Fruit fly (Drosophila melanogaster): ENCODE results near the gene nompC.

nompC gene

dm6 chr2L:5345900-5346299 lies at the start of gene nompC:
Gene nompC, plus strand, starts transcription at chr2L:5346200.
- TF ChIP-seq dmrt93B (GFP tag; optimal IDR thresholded peaks at IDR 0.05) (no peak), CrebA (GFP tag; optimal IDR thresholded peaks at IDR 0.05; ENCODE audit: borderline replicate concordance) (no peak), h (GFP tag; optimal IDR thresholded peaks at IDR 0.05) (no peak), Vsx2 (GFP tag; optimal IDR thresholded peaks at IDR 0.05; ENCODE audit: partially characterized antibody) (no peak), Rel (GFP tag; optimal IDR thresholded peaks at IDR 0.05) (no peak), Rel (tag; optimal IDR thresholded peaks at IDR 0.05) (no peak), HLH106 (tag; optimal IDR thresholded peaks at IDR 0.05) (no peak), CG9705 (GFP tag; optimal IDR thresholded peaks at IDR 0.05) (no peak), ey (GFP tag; optimal IDR thresholded peaks at IDR 0.05) (no peak), dsf (GFP tag; optimal IDR thresholded peaks at IDR 0.05; ENCODE audit: borderline replicate concordance) (no peak), foxo (GFP tag; optimal IDR thresholded peaks at IDR 0.05) (no peak), Dfd (GFP tag; optimal IDR thresholded peaks at IDR 0.05) (no peak), woc (GFP tag; optimal IDR thresholded peaks at IDR 0.05) (no peak), Mio (GFP tag; optimal IDR thresholded peaks at IDR 0.05) (no peak), usp (GFP tag; optimal IDR thresholded peaks at IDR 0.05) (no peak), fru (GFP tag; optimal IDR thresholded peaks at IDR 0.05) (no peak), Hnf4 (GFP tag; optimal IDR thresholded peaks at IDR 0.05) (no peak), psq (GFP tag; optimal IDR thresholded peaks at IDR 0.05) (no peak), brk (GFP tag; optimal IDR thresholded peaks at IDR 0.05) (no peak)

dm6 chr2L:5296672-5297288 lies 49.2 kb upstream of the nompC start:
- no peak for TF ChIP-seq HLH106 (tag; optimal IDR thresholded peaks at IDR 0.05)
- peak; percentile 78 for TF ChIP-seq Jra (GFP tag; optimal IDR thresholded peaks at IDR 0.05)
- peak; percentile 32 for TF ChIP-seq fru (GFP tag; optimal IDR thresholded peaks at IDR 0.05)
- TF ChIP-seq dmrt93B (GFP tag; optimal IDR thresholded peaks at IDR 0.05), result no peak
- TF ChIP-seq Rel (GFP tag; optimal IDR thresholded peaks at IDR 0.05), result no peak
- TF ChIP-seq Rel (tag; optimal IDR thresholded peaks at IDR 0.05), result peak; percentile 37
- peak; percentile 20 for TF ChIP-seq ey (GFP tag; optimal IDR thresholded peaks at IDR 0.05)
- TF ChIP-seq dl (GFP tag; optimal IDR thresholded peaks at IDR 0.05; ENCODE audit: insufficient read depth in 1 of 2, partially characterized antibody in 2 of 2), result peak; percentile 54 to 71
- peak; percentile 83 for TF ChIP-seq Dif (GFP tag; optimal IDR thresholded peaks at IDR 0.05; ENCODE audit: partially characterized antibody)
- no peak for TF ChIP-seq Mio (GFP tag; optimal IDR thresholded peaks at IDR 0.05)

- no peak for TF ChIP-seq Hr78 (GFP tag; optimal IDR thresholded peaks at IDR 0.05)
- no peak for TF ChIP-seq Myc (optimal IDR thresholded peaks at IDR 0.05)
- peak; percentile 69 for TF ChIP-seq Sp1 (GFP tag; optimal IDR thresholded peaks at IDR 0.05)
- TF ChIP-seq Hr83 (GFP tag; optimal IDR thresholded peaks at IDR 0.05; ENCODE audit: poor library complexity, severe bottlenecking), result no peak
- TF ChIP-seq dsf (GFP tag; optimal IDR thresholded peaks at IDR 0.05; ENCODE audit: borderline replicate concordance), result no peak
- TF ChIP-seq CG9705 (GFP tag; optimal IDR thresholded peaks at IDR 0.05), result peak; percentile 3
- TF ChIP-seq OdsH (GFP tag; optimal IDR thresholded peaks at IDR 0.05), result peak; percentile 59
- TF ChIP-seq HLH106 (tag; optimal IDR thresholded peaks at IDR 0.05), result peak; percentile 69
- peak; percentile 4 for TF ChIP-seq CrebA (GFP tag; optimal IDR thresholded peaks at IDR 0.05; ENCODE audit: borderline replicate concordance)
- TF ChIP-seq jim (GFP tag; optimal IDR thresholded peaks at IDR 0.05), result no peak
- TF ChIP-seq Hnf4 (GFP tag; optimal IDR thresholded peaks at IDR 0.05), result peak; percentile 59
- no peak for TF ChIP-seq Dif (GFP tag; optimal IDR thresholded peaks at IDR 0.05; ENCODE audit: partially characterized antibody)
- no peak for TF ChIP-seq usp (GFP tag; optimal IDR thresholded peaks at IDR 0.05)
- TF ChIP-seq psq (GFP tag; optimal IDR thresholded peaks at IDR 0.05), result peak; percentile 41
- no peak for TF ChIP-seq Vsx2 (GFP tag; optimal IDR thresholded peaks at IDR 0.05; ENCODE audit: partially characterized antibody)
- no peak for TF ChIP-seq Rel (GFP tag; optimal IDR thresholded peaks at IDR 0.05)
- TF ChIP-seq Rel (tag; optimal IDR thresholded peaks at IDR 0.05), result no peak
- peak; percentile 9 for TF ChIP-seq sage (GFP tag; optimal IDR thresholded peaks at IDR 0.05)
- TF ChIP-seq Mio (GFP tag; optimal IDR thresholded peaks at IDR 0.05), result no peak
- peak; percentile 12 for TF ChIP-seq brk (GFP tag; optimal IDR thresholded peaks at IDR 0.05)
- no peak for TF ChIP-seq GATAd (GFP tag; optimal IDR thresholded peaks at IDR 0.05)
- no peak for TF ChIP-seq pan (optimal IDR thresholded peaks at IDR 0.05)
- peak; percentile 54 for TF ChIP-seq tai (GFP tag; optimal IDR thresholded peaks at IDR 0.05)
- peak; percentile 69 for TF ChIP-seq ey (GFP tag; optimal IDR thresholded peaks at IDR 0.05)
- peak; percentile 44 for TF ChIP-seq woc (GFP tag; optimal IDR thresholded peaks at IDR 0.05)
- TF ChIP-seq lola (GFP tag; optimal IDR thresholded peaks at IDR 0.05), result no peak
- peak in 1 of 2 experiments; percentile 77 for TF ChIP-seq foxo (GFP tag; optimal IDR thresholded peaks at IDR 0.05)
- TF ChIP-seq br (GFP tag; optimal IDR thresholded peaks at IDR 0.05), result peak; percentile 53
- peak; percentile 62 for TF ChIP-seq rgr (GFP tag; optimal IDR thresholded peaks at IDR 0.05)
- no peak for TF ChIP-seq N (GFP tag; optimal IDR thresholded peaks at IDR 0.05)
- TF ChIP-seq Abd-B (GFP tag; optimal IDR thresholded peaks at IDR 0.05), result no peak
- TF ChIP-seq CG32264 (GFP tag; optimal IDR thresholded peaks at IDR 0.05), result peak; percentile 13
- TF ChIP-seq h (GFP tag; optimal IDR thresholded peaks at IDR 0.05), result peak; percentile 79
- TF ChIP-seq sv (GFP tag; optimal IDR thresholded peaks at IDR 0.05), result no peak
- TF ChIP-seq Dfd (GFP tag; optimal IDR thresholded peaks at IDR 0.05), result no peak
- peak; percentile 45 for TF ChIP-seq dmrt93B (GFP tag; optimal IDR thresholded peaks at IDR 0.05)
- no peak for TF ChIP-seq dl (GFP tag; optimal IDR thresholded peaks at IDR 0.05; ENCODE audit: insufficient read depth in 1 of 2, partially characterized antibody in 2 of 2)
- no peak for TF ChIP-seq Jra (GFP tag; optimal IDR thresholded peaks at IDR 0.05)
- peak; percentile 82 for TF ChIP-seq fru (GFP tag; optimal IDR thresholded peaks at IDR 0.05)
Observed at dm6 chr2L:5297289-5297960, 48.6 kb upstream of the nompC start.
